Fruit fly (Drosophila melanogaster) S2 (cell line): ENCODE data around the gene Neto.

Source experiments
- CG8478 ChIP-seq: fragments of >200 bp; optimal IDR thresholded peaks from 2 replicates; lab custom pipeline; 2018
- CTCF ChIP-seq, 2 experiments: fragments of >200 bp; optimal IDR thresholded peaks; 2 replicates each; lab custom pipeline; 2018

DNA sequence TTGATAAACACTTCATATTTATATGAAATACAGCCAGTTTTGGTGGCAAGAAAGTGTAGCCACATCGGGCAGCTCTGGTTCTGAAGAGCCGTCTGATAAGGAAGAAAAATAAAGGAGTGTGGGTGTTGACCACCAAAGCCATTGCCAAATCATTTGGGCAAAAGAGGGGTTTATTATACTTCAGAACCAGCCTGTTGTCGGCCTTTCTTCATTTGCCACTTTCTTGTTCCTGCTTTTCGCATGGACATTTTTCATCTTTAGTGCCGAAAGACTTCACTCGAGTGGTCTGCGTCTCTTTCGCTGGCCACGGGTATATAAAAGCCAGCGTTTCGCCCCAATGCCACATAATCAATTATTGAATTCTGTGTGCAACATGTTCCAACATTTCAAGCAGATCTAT, 88.4 kb downstream of the Neto start, which contains the start of gene CG15756:
- TF ChIP-seq CG8478: no peak
- TF ChIP-seq CTCF (optimal IDR thresholded peaks at IDR 0.05; lab: Kevin White, UChicago): no peak
